Worm (Caenorhabditis elegans): Measurements from ENCODE around the gene T13C5.9.

The T13C5.9 gene

DNA sequence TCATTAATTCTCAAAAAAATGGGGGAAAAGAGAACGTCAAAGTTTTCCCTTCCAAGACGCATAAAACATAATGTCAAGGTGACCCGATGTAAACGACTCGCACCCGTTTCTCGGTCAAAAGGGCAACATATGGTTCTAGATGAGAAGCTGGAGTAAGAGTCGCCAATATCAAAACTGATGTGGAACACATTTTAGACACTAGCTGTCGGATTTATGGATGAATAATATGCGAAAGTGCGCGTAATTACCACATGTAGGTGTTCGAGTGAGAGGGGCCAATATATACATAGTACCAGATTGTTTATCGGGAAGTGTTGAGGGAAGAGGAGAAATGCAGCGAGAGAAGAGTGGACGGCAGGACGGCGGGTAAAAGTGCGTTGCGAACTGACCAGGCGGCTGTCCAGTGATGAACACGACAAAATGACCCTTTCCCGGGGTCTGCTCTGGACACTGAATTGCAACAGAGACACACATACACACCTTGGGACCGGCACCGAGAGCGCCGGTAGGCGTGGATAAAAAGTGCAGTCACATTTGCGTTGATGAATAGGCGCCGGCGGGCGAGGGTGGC, 39.0 kb upstream of the T13C5.9 start:
- TF ChIP-seq zfh-2 (GFP tag; conservative IDR thresholded peaks at IDR 0.05) (peak; percentile 28), F55B11.4 (tag; optimal IDR thresholded peaks at IDR 0.05; ENCODE audit: borderline replicate concordance, insufficient read depth) (no peak)

DNA sequence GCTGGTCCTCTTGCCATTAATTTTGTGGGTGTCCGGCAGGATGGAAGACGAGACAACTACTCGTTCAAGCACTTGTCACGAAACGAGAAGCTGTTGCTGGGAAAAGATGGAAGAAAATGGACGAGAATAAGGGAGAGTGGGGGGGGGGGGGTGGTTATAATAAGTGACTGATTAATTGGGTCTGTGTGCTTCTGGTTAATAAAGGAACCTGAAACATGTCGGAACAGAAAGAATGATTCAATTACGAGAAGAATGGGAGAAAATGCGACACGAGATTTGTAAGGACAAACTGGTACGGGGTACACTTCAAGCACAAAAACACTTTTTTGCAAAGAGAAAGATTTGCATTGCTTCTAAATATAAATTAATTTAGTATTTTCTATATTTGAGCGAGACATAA, 34.6 kb upstream of the T13C5.9 start:
- TF ChIP-seq ztf-18 (tag; optimal IDR thresholded peaks at IDR 0.05) (no peak), F57C9.4 (tag; optimal IDR thresholded peaks at IDR 0.05) (no peak), nhr-179 (tag; optimal IDR thresholded peaks at IDR 0.05) (no peak), mel-28 (tag; optimal IDR thresholded peaks at IDR 0.05; ENCODE audit: borderline replicate concordance) (no peak), T07F8.4 (tag; optimal IDR thresholded peaks at IDR 0.05) (no peak)

DNA sequence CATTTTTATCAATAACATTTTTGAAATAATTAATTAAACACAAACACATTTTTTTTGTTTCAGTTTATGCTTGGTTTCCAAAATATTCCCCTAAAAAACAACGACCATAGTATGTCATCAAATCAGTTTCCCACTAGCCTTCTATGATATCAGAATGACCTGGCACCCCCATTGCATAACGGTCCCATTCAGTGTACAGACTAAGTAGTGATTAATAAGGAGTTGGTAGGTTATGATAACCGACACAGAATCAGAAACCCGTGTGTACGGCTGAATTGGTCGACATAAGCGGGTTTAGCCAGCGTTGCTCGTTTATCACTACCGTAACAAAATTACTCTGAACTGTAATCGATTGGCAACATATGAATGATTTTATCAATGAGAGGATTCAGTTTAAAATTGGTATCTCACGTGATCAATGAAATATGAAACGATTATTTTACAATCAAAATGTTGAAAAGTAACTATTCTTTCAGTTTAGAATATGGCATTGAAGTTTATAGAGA, 32.6 kb upstream of the T13C5.9 start:
- TF ChIP-seq attf-3 (GFP tag; conservative IDR thresholded peaks at IDR 0.05) (no peak), madf-8 (GFP tag; conservative IDR thresholded peaks at IDR 0.05) (no peak), hmg-20 (GFP tag; IDR thresholded peaks at IDR 0.05) (no peak), aptf-2 (GFP tag; conservative IDR thresholded peaks at IDR 0.05) (no peak), nhr-90 (tag; optimal IDR thresholded peaks at IDR 0.05) (no peak), D2030.7 (GFP tag; IDR thresholded peaks at IDR 0.05) (no peak)

DNA sequence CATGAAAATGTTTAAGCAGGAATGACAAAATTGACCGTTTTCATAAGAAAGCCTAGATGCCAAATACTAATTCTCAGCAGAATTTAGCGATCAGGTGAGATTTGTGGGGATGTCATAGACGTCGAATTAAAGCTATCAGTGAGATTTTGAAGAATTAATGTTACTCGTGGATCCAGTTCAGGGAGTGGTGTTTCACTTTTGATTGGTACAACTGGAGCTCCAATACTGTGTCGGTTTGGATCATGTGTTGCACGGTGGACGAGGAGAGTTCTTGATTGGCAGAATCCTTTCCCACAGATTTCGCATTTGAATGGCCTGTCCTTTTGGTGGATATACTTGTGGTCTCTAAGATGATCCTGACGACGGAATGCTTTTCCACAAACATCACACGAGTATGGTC, 30.5 kb upstream of the T13C5.9 start:
- TF ChIP-seq snpc-1.3 (tag; optimal IDR thresholded peaks at IDR 0.05; ENCODE audit: insufficient read depth) (no peak), F23B12.7 (tag; optimal IDR thresholded peaks at IDR 0.05; ENCODE audit: insufficient read depth) (no peak), nhr-27 (tag; optimal IDR thresholded peaks at IDR 0.05) (no peak), tlf-1 (GFP tag; optimal IDR thresholded peaks at IDR 0.05) (no peak), F39B2.1 (GFP tag; IDR thresholded peaks at IDR 0.05) (no peak), lsy-27 (tag; optimal IDR thresholded peaks at IDR 0.05; ENCODE audit: borderline replicate concordance, insufficient read depth) (no peak)

DNA sequence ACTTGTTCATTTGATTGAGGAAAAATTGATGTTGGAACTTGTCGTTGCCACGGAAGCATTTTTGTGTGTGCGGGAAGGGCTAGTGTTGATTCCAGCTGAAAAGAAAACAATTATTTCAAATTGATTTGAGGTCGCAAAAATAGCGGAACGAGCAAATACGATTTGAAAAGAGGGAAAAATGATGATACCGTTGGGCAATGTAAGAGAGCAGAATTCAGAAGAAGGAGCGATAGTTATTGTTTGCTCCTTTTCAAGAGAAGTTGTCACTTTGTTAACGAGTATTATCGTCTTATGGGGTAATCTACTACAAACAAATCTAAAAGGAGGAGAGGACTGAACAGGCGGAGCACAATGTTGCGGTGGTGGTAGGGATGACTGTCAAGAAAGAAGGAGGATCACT, 29.6 kb upstream of the T13C5.9 start, which contains the start of gene odd-2:
Gene odd-2, minus strand, starts transcription at position 101 of the 400 bp plus-strand sequence.
- TF ChIP-seq F52B5.7 (tag; optimal IDR thresholded peaks at IDR 0.05): no peak
- no peak for TF ChIP-seq F37B4.10 (GFP tag; IDR thresholded peaks at IDR 0.05)
- no peak for TF ChIP-seq lag-1 (GFP tag; IDR thresholded peaks at IDR 0.05)
- TF ChIP-seq unc-62 (GFP tag; optimal IDR thresholded peaks at IDR 0.05): no peak
- TF ChIP-seq madf-6 (GFP tag; IDR thresholded peaks at IDR 0.05): no peak
- TF ChIP-seq ceh-27 (GFP tag; optimal IDR thresholded peaks at IDR 0.05): no peak
- no peak for TF ChIP-seq Y53G8AR.9 (GFP tag; conservative IDR thresholded peaks at IDR 0.05)
- TF ChIP-seq attf-3 (GFP tag; conservative IDR thresholded peaks at IDR 0.05): no peak
- TF ChIP-seq pha-4 (tag; optimal IDR thresholded peaks at IDR 0.05): no peak
- TF ChIP-seq Y67H2A.10 (GFP tag; conservative IDR thresholded peaks at IDR 0.05): no peak
- no peak for TF ChIP-seq tbp1 (GFP tag; optimal IDR thresholded peaks at IDR 0.05)
- TF ChIP-seq nfyb-1 (GFP tag; IDR thresholded peaks at IDR 0.05): no peak

DNA sequence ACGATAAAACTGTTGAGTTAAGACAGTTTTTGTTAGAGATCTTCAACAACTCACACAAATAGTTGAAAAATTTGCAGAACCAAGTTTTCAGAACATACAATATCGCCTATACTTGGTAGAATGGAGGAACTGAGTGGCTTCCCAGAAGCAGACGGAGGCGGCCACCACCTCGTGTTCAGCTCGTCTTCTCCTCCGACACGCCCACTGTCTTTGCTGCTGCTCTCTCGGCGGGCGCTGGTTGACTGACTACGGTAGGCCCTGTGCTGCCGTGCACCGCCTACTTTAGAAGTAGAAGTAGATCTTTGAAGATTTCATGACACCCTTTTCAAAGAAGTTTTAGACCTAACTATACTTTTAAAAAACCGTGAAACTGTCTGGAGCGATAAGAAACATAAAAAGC, 28.0 kb upstream of the T13C5.9 start:
- TF ChIP-seq egrh-3 (GFP tag; IDR thresholded peaks at IDR 0.05) (peak; percentile 27; the same call in 1 of the 2 replicates), ccch-3 (GFP tag; optimal IDR thresholded peaks at IDR 0.05) (no peak), C17E4.6 (GFP tag; IDR thresholded peaks at IDR 0.05) (no peak), nfyb-1 (GFP tag; IDR thresholded peaks at IDR 0.05) (no peak), zfh-2 (GFP tag; conservative IDR thresholded peaks at IDR 0.05) (peak; percentile 72), efl-1 (GFP tag; optimal IDR thresholded peaks at IDR 0.05) (no peak), let-607 (tag; optimal IDR thresholded peaks at IDR 0.05) (no peak), B0336.3 (GFP tag; IDR thresholded peaks at IDR 0.05) (no peak), C06A6.2 (GFP tag; conservative IDR thresholded peaks at IDR 0.05) (no peak), nhr-120 (GFP tag; IDR thresholded peaks at IDR 0.05) (no peak)
